Worm (Caenorhabditis elegans): ENCODE results near the gene act-4.

- TF ChIP-seq pqm-1 (tag; optimal IDR thresholded peaks at IDR 0.05) (no peak), egl-27 (tag; optimal IDR thresholded peaks at IDR 0.05) (no peak), unc-62 (GFP tag; optimal IDR thresholded peaks at IDR 0.05) (no peak), lin-13 (GFP tag; optimal IDR thresholded peaks at IDR 0.05) (no peak)
These were observed 10.5 kb downstream of the act-4 start, which contains the start of gene calu-1 for ce11 chrX:4970863-4971345.

Measured in whole organism, L1 larva.